Worm (Caenorhabditis elegans) whole organism, L1 larva: ENCODE measurements around the gene acs-6.

Experiments used
- C16A3.4 ChIP-seq: fragments of 150-350 bp; optimal IDR thresholded peaks from 2 replicates; lab custom pipeline; 2014; ENCODE audit warnings: missing biosample characterization, missing genetic modification characterization
- C34B4.2 ChIP-seq: sonication (generic microtip); optimal IDR thresholded peaks from 2 replicates; lab custom pipeline; 2017; ENCODE audit warnings: mild to moderate bottlenecking, missing genetic modification characterization, missing compliant biosample characterization
- F16B12.6 ChIP-seq: fragments of 150-350 bp; optimal IDR thresholded peaks from 2 replicates; lab custom pipeline; 2014; ENCODE audit warnings: missing biosample characterization, missing genetic modification characterization
- alr-1 ChIP-seq: fragments of 200-800 bp; sonication (Bioruptor generic); optimal IDR thresholded peaks from 2 replicates; lab custom pipeline; 2018; ENCODE audit warnings: borderline replicate concordance, mild to moderate bottlenecking, missing genetic modification characterization, missing compliant biosample characterization
- aly-2 ChIP-seq: fragments of 150-350 bp; optimal IDR thresholded peaks from 2 replicates; lab custom pipeline; 2014; ENCODE audit warnings: missing biosample characterization, missing genetic modification characterization
- blmp-1 ChIP-seq: fragments of 150-350 bp; optimal IDR thresholded peaks from 2 replicates; lab custom pipeline; 2014; ENCODE audit warnings: missing biosample characterization, missing genetic modification characterization
- ceh-82 ChIP-seq, 3 experiments: fragments of 150-350 bp in 1 of 3; sonication (generic microtip) in 2 of 3; optimal IDR thresholded peaks; 2 replicates each; lab custom pipeline; 2014 to 2017; ENCODE audit warnings: missing biosample characterization in 3 of 3, missing genetic modification characterization in 3 of 3
- ces-1 ChIP-seq: fragments of 150-350 bp; optimal IDR thresholded peaks from 2 replicates; lab custom pipeline; 2014; ENCODE audit warnings: missing biosample characterization, missing genetic modification reagents, missing genetic modification characterization
- dpl-1 ChIP-seq, 3 experiments: fragments of 150-350 bp in 2 of 3; sonication (generic microtip) in 1 of 3; optimal IDR thresholded peaks; 2 replicates each; lab custom pipeline; 2014 to 2017; ENCODE audit warnings: missing biosample characterization in 3 of 3, missing genetic modification characterization in 3 of 3, missing genetic modification reagents in 3 of 3
- dsc-1 ChIP-seq: sonication (generic microtip); optimal IDR thresholded peaks from 2 replicates; lab custom pipeline; 2016; ENCODE audit warnings: mild to moderate bottlenecking, missing genetic modification characterization, missing compliant biosample characterization
- efl-1 ChIP-seq, 4 experiments: fragments of 150-350 bp; optimal IDR thresholded peaks in 3 of 4; peaks in 1 of 4; 1 replicate in 1 of 4; 2 replicates in 3 of 4; lab custom pipeline; 2014; ENCODE audit warnings: missing biosample characterization in 2 of 4, missing genetic modification characterization in 2 of 4, missing genetic modification reagents in 2 of 4
- egl-13 ChIP-seq: sonication (generic microtip); optimal IDR thresholded peaks from 2 replicates; lab custom pipeline; 2016; ENCODE audit warnings: missing genotype, missing genetic modification reagents, missing genetic modification characterization, missing compliant biosample characterization
- elt-3 ChIP-seq, 6 experiments: fragments of 150-350 bp in 1 of 6; sonication (generic microtip); optimal IDR thresholded peaks; 2 replicates each; lab custom pipeline; 2017 to 2018; ENCODE audit warnings: missing biosample characterization in 6 of 6, missing genetic modification characterization in 6 of 6, inconsistent platforms in 1 of 6
- ets-5 ChIP-seq: fragments of 200-800 bp; sonication (Bioruptor generic); IDR thresholded peaks from 2 replicates; pipeline ENCODE4 v1.3.6; 2022; ENCODE audit warnings: missing genetic modification characterization, missing compliant biosample characterization
- fkh-4 ChIP-seq: sonication (generic microtip); optimal IDR thresholded peaks from 2 replicates; lab custom pipeline; 2016; ENCODE audit warnings: missing compliant biosample characterization, missing genetic modification characterization, borderline replicate concordance
- fkh-8 ChIP-seq: sonication (generic microtip); optimal IDR thresholded peaks from 2 replicates; lab custom pipeline; 2016; ENCODE audit warnings: mild to moderate bottlenecking, missing genetic modification characterization, missing compliant biosample characterization
- hlh-4 ChIP-seq: sonication (generic microtip); optimal IDR thresholded peaks from 2 replicates; lab custom pipeline; 2016; ENCODE audit warnings: mild to moderate bottlenecking, missing genetic modification characterization, missing compliant biosample characterization
- hpl-2 ChIP-seq: fragments of 150-350 bp; optimal IDR thresholded peaks from 2 replicates; lab custom pipeline; 2014; ENCODE audit warnings: missing biosample characterization, missing genetic modification reagents, missing genetic modification characterization
- irx-1 ChIP-seq: sonication (generic microtip); optimal IDR thresholded peaks from 2 replicates; lab custom pipeline; 2016; ENCODE audit warnings: missing genetic modification characterization, missing compliant biosample characterization
- isw-1 ChIP-seq: fragments of 200-800 bp; sonication (Bioruptor generic); IDR thresholded peaks from 2 replicates; pipeline ENCODE4 v1.3.6; 2022; ENCODE audit warnings: missing genetic modification characterization, missing compliant biosample characterization
- lin-13 ChIP-seq: fragments of 150-350 bp; optimal IDR thresholded peaks from 2 replicates; lab custom pipeline; 2014; ENCODE audit warnings: missing biosample characterization, missing genetic modification reagents, missing genetic modification characterization
- lin-14 ChIP-seq: fragments of 200-800 bp; sonication (Bioruptor generic); optimal IDR thresholded peaks from 2 replicates; lab custom pipeline; 2018; ENCODE audit warnings: mild to moderate bottlenecking, missing genetic modification characterization, moderate library complexity, missing compliant biosample characterization
- lin-15B ChIP-seq: fragments of 150-350 bp; sonication (generic microtip); optimal IDR thresholded peaks from 3 replicates; lab custom pipeline; 2014; ENCODE audit warnings: missing biosample characterization, missing genetic modification characterization
- lin-35 ChIP-seq, 2 experiments: fragments of 150-350 bp; optimal IDR thresholded peaks; 2 replicates each; lab custom pipeline; 2014; ENCODE audit warnings: missing biosample characterization in 2 of 2, missing genetic modification characterization in 2 of 2, missing genetic modification reagents in 2 of 2
- lin-39 ChIP-seq: fragments of 150-350 bp; optimal IDR thresholded peaks from 2 replicates; lab custom pipeline; 2014; ENCODE audit warnings: missing biosample characterization, missing genetic modification reagents, missing genetic modification characterization
- lsy-2 ChIP-seq, 2 experiments: fragments of 150-350 bp; optimal IDR thresholded peaks; 2 replicates each; lab custom pipeline; 2014; ENCODE audit warnings: missing biosample characterization in 2 of 2, missing genetic modification characterization in 2 of 2
- mep-1 ChIP-seq: fragments of 150-350 bp; optimal IDR thresholded peaks from 2 replicates; lab custom pipeline; 2014; ENCODE audit warnings: missing biosample characterization, missing genetic modification characterization
- nhr-12 ChIP-seq: sonication (generic microtip); optimal IDR thresholded peaks from 2 replicates; lab custom pipeline; 2017; ENCODE audit warnings: missing biosample characterization, missing genetic modification characterization
- nhr-20 ChIP-seq: sonication (generic microtip); optimal IDR thresholded peaks from 2 replicates; lab custom pipeline; 2016; ENCODE audit warnings: mild to moderate bottlenecking, missing genetic modification characterization, missing compliant biosample characterization
- nhr-28 ChIP-seq: fragments of 150-350 bp; optimal IDR thresholded peaks from 2 replicates; lab custom pipeline; 2014; ENCODE audit warnings: missing biosample characterization, missing genetic modification characterization
- nhr-47 ChIP-seq: sonication (generic microtip); optimal IDR thresholded peaks from 2 replicates; lab custom pipeline; 2016; ENCODE audit warnings: mild to moderate bottlenecking, missing genetic modification characterization, moderate library complexity, missing compliant biosample characterization
- nhr-71 ChIP-seq: sonication (generic microtip); optimal IDR thresholded peaks from 2 replicates; lab custom pipeline; 2016; ENCODE audit warnings: mild to moderate bottlenecking, missing genetic modification characterization, moderate library complexity, missing compliant biosample characterization
- nhr-85 ChIP-seq: sonication (generic microtip); peaks from one replicate; lab custom pipeline; 2016; ENCODE audit warnings: missing genetic modification characterization, inconsistent platforms, missing compliant biosample characterization
- pag-3 ChIP-seq: sonication (generic microtip); optimal IDR thresholded peaks from 2 replicates; lab custom pipeline; 2017; ENCODE audit warnings: missing genetic modification characterization, mild to moderate bottlenecking, missing compliant biosample characterization, antibody characterized with exemption, borderline replicate concordance; ENCODE audit not compliant: insufficient read depth
- pax-3 ChIP-seq: fragments of 200-800 bp; sonication (Bioruptor generic); optimal IDR thresholded peaks from 2 replicates; lab custom pipeline; 2018; ENCODE audit warnings: mild to moderate bottlenecking, missing genetic modification characterization, moderate library complexity, missing compliant biosample characterization
- rnt-1 ChIP-seq: sonication (generic microtip); optimal IDR thresholded peaks from 2 replicates; lab custom pipeline; 2016; ENCODE audit warnings: mild to moderate bottlenecking, missing genetic modification characterization, moderate library complexity, missing compliant biosample characterization
- snu-23 ChIP-seq: sonication (generic microtip); optimal IDR thresholded peaks from 2 replicates; lab custom pipeline; 2016; ENCODE audit warnings: missing genetic modification characterization, missing compliant biosample characterization
- sox-4 ChIP-seq: sonication (generic microtip); optimal IDR thresholded peaks from 2 replicates; lab custom pipeline; 2016; ENCODE audit warnings: missing genetic modification characterization, missing compliant biosample characterization
- sptf-1 ChIP-seq: fragments of 150-350 bp; optimal IDR thresholded peaks from 2 replicates; lab custom pipeline; 2014; ENCODE audit warnings: missing biosample characterization, missing genetic modification characterization
- tbx-2 ChIP-seq: sonication (generic microtip); optimal IDR thresholded peaks from 2 replicates; lab custom pipeline; 2016; ENCODE audit warnings: missing genetic modification characterization, missing compliant biosample characterization
- tlp-1 ChIP-seq: fragments of 150-350 bp; optimal IDR thresholded peaks from 2 replicates; lab custom pipeline; 2014; ENCODE audit warnings: missing biosample characterization, missing genetic modification characterization
- unc-130 ChIP-seq: fragments of 150-350 bp; optimal IDR thresholded peaks from 2 replicates; lab custom pipeline; 2017; ENCODE audit warnings: missing biosample characterization, missing genetic modification characterization, inconsistent platforms
- unc-30 ChIP-seq: sonication (generic microtip); optimal IDR thresholded peaks from 2 replicates; lab custom pipeline; 2017; ENCODE audit warnings: missing biosample characterization, missing genetic modification characterization
- unc-62 ChIP-seq: fragments of 150-350 bp; optimal IDR thresholded peaks from 2 replicates; lab custom pipeline; 2014; ENCODE audit warnings: missing biosample characterization, missing genetic modification reagents, missing genetic modification characterization
- vab-15 ChIP-seq: sonication (generic microtip); optimal IDR thresholded peaks from 2 replicates; lab custom pipeline; 2017; ENCODE audit warnings: missing genotype, mild to moderate bottlenecking, missing genetic modification characterization, missing compliant biosample characterization
- xbp-1 ChIP-seq: sonication (generic microtip); optimal IDR thresholded peaks from 2 replicates; lab custom pipeline; 2016; ENCODE audit warnings: missing genetic modification characterization, missing compliant biosample characterization
- zag-1 ChIP-seq: fragments of 150-350 bp; optimal IDR thresholded peaks from 2 replicates; lab custom pipeline; 2014; ENCODE audit warnings: missing biosample characterization, missing genetic modification characterization
- zip-4 ChIP-seq: fragments of 200-800 bp; sonication (Bioruptor generic); optimal IDR thresholded peaks from 2 replicates; lab custom pipeline; 2018; ENCODE audit warnings: mild to moderate bottlenecking, missing genetic modification characterization, moderate library complexity, missing compliant biosample characterization
- ztf-11 ChIP-seq, 2 experiments: sonication (generic microtip); optimal IDR thresholded peaks; 2 replicates each; lab custom pipeline; 2016 to 2017; ENCODE audit warnings: missing genetic modification characterization in 2 of 2, missing biosample characterization in 1 of 2, missing compliant biosample characterization in 1 of 2
- ztf-4 ChIP-seq: fragments of 150-350 bp; optimal IDR thresholded peaks from 2 replicates; lab custom pipeline; 2014; ENCODE audit warnings: missing biosample characterization, missing genetic modification characterization

Gene acs-6

DNA sequence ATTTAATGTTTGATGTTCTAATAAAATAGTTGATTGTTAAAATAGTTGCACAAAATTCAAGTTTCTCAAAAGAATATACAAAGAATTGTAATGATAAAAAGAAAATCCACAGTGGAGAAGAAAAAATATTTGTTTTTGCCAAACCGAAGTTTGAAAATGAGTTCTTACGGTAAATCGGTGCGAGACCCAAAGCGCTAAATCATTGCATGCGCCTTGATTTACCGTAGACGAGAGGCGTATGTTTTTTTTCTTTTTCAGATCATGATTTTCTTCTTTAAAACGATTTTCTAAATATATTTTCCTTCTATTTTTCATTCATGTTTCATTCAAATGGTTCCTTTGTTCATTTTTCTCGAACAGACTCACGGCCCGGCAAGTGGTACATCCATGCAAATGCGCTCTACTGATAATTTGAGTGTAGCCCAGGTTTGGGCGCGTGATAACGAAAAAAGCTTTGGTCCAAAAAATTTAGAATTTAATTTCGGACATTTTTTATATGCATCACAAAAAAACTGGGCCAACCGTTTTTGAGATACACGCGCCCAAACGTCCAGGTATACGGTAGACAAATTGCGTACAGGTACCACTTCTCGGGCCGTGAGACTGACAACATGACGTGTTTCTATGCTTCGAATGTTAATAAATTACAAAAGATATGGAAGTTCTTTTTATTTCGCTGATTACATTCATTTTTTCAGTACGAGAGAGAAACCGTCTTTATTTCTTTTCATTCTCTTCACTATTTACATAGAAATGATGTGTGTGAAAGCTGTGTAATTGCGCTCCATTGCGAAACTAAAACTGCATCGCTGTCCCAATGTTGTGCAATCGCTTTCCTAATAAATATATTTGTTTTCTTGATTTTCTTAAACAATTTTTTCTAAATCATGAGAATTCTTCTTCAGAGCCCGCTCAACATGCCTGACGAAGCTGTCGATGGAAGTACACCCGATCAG lies 36.7 kb upstream of the acs-6 start, which contains the start of gene znf-598:
znf-598 (plus strand) TSS at position 906 of the 956 bp plus-strand sequence.
- no peak for TF ChIP-seq vab-15 (tag; lab: Kevin White, UChicago)
- peak; percentile 51 for TF ChIP-seq lin-14
- peak in 1 of 3 experiments; percentile 13 for TF ChIP-seq ceh-82 (tag; optimal IDR thresholded peaks at IDR 0.05; lab: Kevin White, UChicago)
- TF ChIP-seq nhr-12 (tag; lab: Kevin White, UChicago) = no peak
- TF ChIP-seq hpl-2 = no peak
- TF ChIP-seq C34B4.2 (tag; lab: Kevin White, UChicago) = no peak
- TF ChIP-seq C16A3.4 = peak; percentile 21
- peak; percentile 70 for TF ChIP-seq nhr-85 (tag; lab: Kevin White, UChicago)
- no peak for TF ChIP-seq zag-1
- peak; percentile 37 to 43 for TF ChIP-seq efl-1 (optimal IDR thresholded peaks at IDR 0.05; lab: Kevin White, UChicago)
- peak; percentile 28 to 78 for TF ChIP-seq efl-1 (GFP tag; optimal IDR thresholded peaks at IDR 0.05 in 1 of 2; lab: Kevin White, UChicago)
- peak; percentile 60 for TF ChIP-seq lin-15B
- no peak for TF ChIP-seq tlp-1
- TF ChIP-seq fkh-8 (tag; lab: Kevin White, UChicago) = no peak
- TF ChIP-seq dsc-1 (tag; lab: Kevin White, UChicago) = no peak
- no peak for TF ChIP-seq ztf-11 (tag; optimal IDR thresholded peaks at IDR 0.05; lab: Kevin White, UChicago)
- TF ChIP-seq sptf-1 (tag; lab: Kevin White, UChicago) = no peak
- TF ChIP-seq lin-35 (GFP tag; optimal IDR thresholded peaks at IDR 0.05; lab: Kevin White, UChicago) = peak; percentile 30 to 64
- TF ChIP-seq nhr-47 (tag; lab: Kevin White, UChicago) = peak; percentile 10
- peak; percentile 43 for TF ChIP-seq nhr-20 (tag; lab: Kevin White, UChicago)
- TF ChIP-seq rnt-1 = no peak
- TF ChIP-seq lsy-2 (tag; optimal IDR thresholded peaks at IDR 0.05; lab: Kevin White, UChicago) = peak; percentile 25 to 80
- TF ChIP-seq F16B12.6 (tag; lab: Kevin White, UChicago) = peak; percentile 17
- TF ChIP-seq pag-3 = no peak
- no peak for TF ChIP-seq egl-13
- peak; percentile 52 for TF ChIP-seq blmp-1 (tag; lab: Kevin White, UChicago)
- no peak for TF ChIP-seq lin-39 (tag; lab: Kevin White, UChicago)
- peak; percentile 6 to 48 (median 12) for TF ChIP-seq dpl-1 (GFP tag; optimal IDR thresholded peaks at IDR 0.05; lab: Kevin White, UChicago)
- TF ChIP-seq ztf-4 (tag; lab: Kevin White, UChicago) = no peak
- TF ChIP-seq nhr-71 (tag; lab: Kevin White, UChicago) = peak; percentile 34
- TF ChIP-seq ets-5 (GFP tag; lab: Robert Waterston, UW) = no peak
- no peak for TF ChIP-seq unc-30 (tag; lab: Kevin White, UChicago)
- TF ChIP-seq snu-23 (GFP tag; lab: Kevin White, UChicago) = peak; percentile 38
- no peak for TF ChIP-seq elt-3 (tag; optimal IDR thresholded peaks at IDR 0.05; lab: Kevin White, UChicago)
- TF ChIP-seq nhr-28 (tag; lab: Kevin White, UChicago) = no peak
- no peak for TF ChIP-seq alr-1
- no peak for TF ChIP-seq aly-2 (tag; lab: Kevin White, UChicago)
- no peak for TF ChIP-seq ces-1 (GFP tag; lab: Kevin White, UChicago)
- TF ChIP-seq isw-1 (GFP tag; lab: Robert Waterston, UW) = peak; percentile 2; the same call in 1 of the 2 replicates
- no peak for TF ChIP-seq unc-130 (tag; lab: Kevin White, UChicago)
- peak; percentile 17 for TF ChIP-seq xbp-1
- TF ChIP-seq zip-4 (GFP tag; lab: Kevin White, UChicago) = no peak
- no peak for TF ChIP-seq pax-3 (tag; lab: Kevin White, UChicago)
- no peak for TF ChIP-seq sox-4
- peak; percentile 44 for TF ChIP-seq mep-1 (tag; lab: Kevin White, UChicago)
- no peak for TF ChIP-seq unc-62 (GFP tag; lab: Kevin White, UChicago)
- TF ChIP-seq irx-1 (tag; lab: Kevin White, UChicago) = no peak
- no peak for TF ChIP-seq lin-13 (GFP tag; lab: Kevin White, UChicago)
- no peak for TF ChIP-seq hlh-4 (tag; lab: Kevin White, UChicago)
- TF ChIP-seq tbx-2 = no peak
- no peak for TF ChIP-seq fkh-4 (tag; lab: Kevin White, UChicago)
